Worm (Caenorhabditis elegans): ENCODE results near the gene F09E5.7.

F09E5.7 gene

DNA sequence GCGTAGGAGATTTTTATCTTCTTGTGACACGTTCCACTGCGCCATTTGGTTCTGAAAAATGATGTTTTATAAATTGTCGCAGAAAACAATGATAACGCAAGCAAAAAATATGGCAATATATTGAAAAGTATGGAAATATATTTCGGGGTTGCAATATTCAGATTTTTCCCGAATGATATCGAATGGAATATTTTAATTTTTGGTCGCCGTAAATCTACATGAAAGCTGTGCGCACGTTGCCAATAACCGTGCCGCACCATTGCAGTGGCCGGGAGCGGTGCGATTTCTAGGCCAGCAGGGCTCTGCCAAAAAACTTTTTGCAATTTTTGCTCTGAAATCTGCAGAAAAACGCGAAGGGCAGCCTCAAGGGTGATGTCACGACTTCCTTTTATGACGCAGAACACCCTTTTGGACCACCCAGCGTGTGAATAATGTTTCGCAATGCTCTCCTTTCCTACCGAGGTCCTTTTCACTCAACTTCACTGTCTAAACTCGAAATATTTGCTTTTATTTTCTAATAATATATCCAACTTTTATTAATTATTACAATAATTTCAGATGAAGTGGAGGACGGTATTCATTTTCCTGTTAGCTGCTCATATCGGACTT, 6.3 kb downstream of the F09E5.7 start, which contains the start of the genes F09E5.11 and bmy-1 (continued):
- peak; percentile 95 for TF ChIP-seq ceh-2 (tag; optimal IDR thresholded peaks at IDR 0.05)
- TF ChIP-seq ceh-9 (tag; optimal IDR thresholded peaks at IDR 0.05) = no peak
- peak; percentile 97 for TF ChIP-seq ceh-31 (tag; optimal IDR thresholded peaks at IDR 0.05)
- TF ChIP-seq hlh-8 (tag; optimal IDR thresholded peaks at IDR 0.05) = peak; percentile 63
- no peak for TF ChIP-seq T23F11.4 (GFP tag; optimal IDR thresholded peaks at IDR 0.05)
- no peak for TF ChIP-seq lin-11 (tag; optimal IDR thresholded peaks at IDR 0.05)
- TF ChIP-seq ceh-14 (tag; optimal IDR thresholded peaks at IDR 0.05) = peak; percentile 52
- TF ChIP-seq eyg-1 (tag; optimal IDR thresholded peaks at IDR 0.05) = no peak
- peak; percentile 53 for TF ChIP-seq hlh-6 (tag; optimal IDR thresholded peaks at IDR 0.05)
- peak; percentile 61 for TF ChIP-seq hlh-13 (GFP tag; optimal IDR thresholded peaks at IDR 0.05)
- peak; percentile 64 for TF ChIP-seq madf-2 (tag; optimal IDR thresholded peaks at IDR 0.05)
- peak; percentile 98 for TF ChIP-seq elt-2 (tag; optimal IDR thresholded peaks at IDR 0.05)
- TF ChIP-seq dmd-4 (tag; optimal IDR thresholded peaks at IDR 0.05; ENCODE audit: borderline replicate concordance) = peak; percentile 49
- TF ChIP-seq tbx-7 (tag; optimal IDR thresholded peaks at IDR 0.05) = peak; percentile 87
- peak; percentile 67 for TF ChIP-seq fkh-6 (tag; optimal IDR thresholded peaks at IDR 0.05)
- no peak for TF ChIP-seq pha-2 (tag; optimal IDR thresholded peaks at IDR 0.05)
- TF ChIP-seq nfya-1 (tag; optimal IDR thresholded peaks at IDR 0.05) = peak; percentile 53
- TF ChIP-seq syd-9 (tag; optimal IDR thresholded peaks at IDR 0.05) = peak; percentile 20
- no peak for TF ChIP-seq ceh-6 (GFP tag; optimal IDR thresholded peaks at IDR 0.05)
- no peak for TF ChIP-seq unc-55 (GFP tag; optimal IDR thresholded peaks at IDR 0.05)
- TF ChIP-seq odd-2 (tag; optimal IDR thresholded peaks at IDR 0.05) = no peak
- TF ChIP-seq ceh-18 (tag; optimal IDR thresholded peaks at IDR 0.05) = peak; percentile 55
- no peak for TF ChIP-seq elt-4 (tag; optimal IDR thresholded peaks at IDR 0.05)
- TF ChIP-seq npax-4 (tag; optimal IDR thresholded peaks at IDR 0.05) = no peak
- TF ChIP-seq F13H6.1 (tag; optimal IDR thresholded peaks at IDR 0.05) = peak; percentile 27
- TF ChIP-seq unc-3 (GFP tag; conservative IDR thresholded peaks at IDR 0.05) = no peak
- peak; percentile 28 for TF ChIP-seq unc-3 (tag; optimal IDR thresholded peaks at IDR 0.05)
- TF ChIP-seq sox-2 (GFP tag; IDR thresholded peaks at IDR 0.05) = no peak

DNA sequence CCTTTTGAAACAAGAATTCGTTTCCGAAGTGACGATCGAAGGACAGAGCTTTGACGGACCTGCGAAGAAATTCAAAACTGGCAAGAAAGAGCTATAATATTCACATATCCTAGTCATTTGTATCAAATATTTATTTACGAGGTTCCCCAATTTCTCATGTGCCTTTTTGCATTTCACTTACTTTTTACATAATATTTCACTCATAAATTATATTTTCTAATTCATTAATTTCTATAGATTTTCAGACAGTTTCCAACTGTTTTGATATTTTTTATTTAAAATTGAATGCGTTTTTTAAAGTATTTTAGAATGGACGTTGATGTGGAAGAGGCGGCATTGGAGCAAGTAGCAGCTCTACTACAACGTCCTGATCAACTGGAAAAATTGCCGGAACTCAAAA, 7.4 kb downstream of the F09E5.7 start, which contains the start of gene sec-6:
sec-6 (plus strand) TSS at position 301 of the 400 bp plus-strand sequence.
- no peak for TF ChIP-seq ama-1 (optimal IDR thresholded peaks at IDR 0.05)
- TF ChIP-seq hlh-8 (tag; optimal IDR thresholded peaks at IDR 0.05) = no peak
- TF ChIP-seq che-1 (tag; optimal IDR thresholded peaks at IDR 0.05) = no peak
- no peak for TF ChIP-seq dve-1 (tag; optimal IDR thresholded peaks at IDR 0.05)
- TF ChIP-seq mec-3 (tag; optimal IDR thresholded peaks at IDR 0.05; ENCODE audit: borderline replicate concordance) = no peak

DNA sequence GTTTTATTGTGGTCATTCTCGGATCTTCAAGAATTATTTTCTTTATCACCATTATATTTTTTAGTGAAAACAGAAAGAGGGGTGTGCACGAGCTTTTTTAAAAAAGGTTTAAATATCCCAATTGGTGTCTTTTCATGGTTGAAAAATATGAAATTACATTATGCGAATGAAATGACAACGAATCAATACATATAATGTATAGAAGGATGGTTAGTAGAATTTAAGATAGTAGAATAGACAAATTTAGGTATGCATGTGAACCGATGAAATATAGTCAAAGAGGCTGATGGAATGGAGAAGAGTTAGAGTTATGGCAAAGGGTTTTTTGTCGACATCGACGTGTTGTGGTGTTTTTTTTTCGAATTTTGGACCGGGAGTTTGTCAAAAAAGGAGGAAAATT, 12.6 kb downstream of the F09E5.7 start:
- TF ChIP-seq ceh-34 (tag; optimal IDR thresholded peaks at IDR 0.05) (no peak), mec-3 (tag; optimal IDR thresholded peaks at IDR 0.05; ENCODE audit: borderline replicate concordance) (no peak), ceh-24 (tag; optimal IDR thresholded peaks at IDR 0.05) (no peak), unc-3 (GFP tag; conservative IDR thresholded peaks at IDR 0.05) (no peak), unc-3 (tag; optimal IDR thresholded peaks at IDR 0.05) (no peak), ceh-45 (GFP tag; IDR thresholded peaks at IDR 0.05) (no peak)

DNA sequence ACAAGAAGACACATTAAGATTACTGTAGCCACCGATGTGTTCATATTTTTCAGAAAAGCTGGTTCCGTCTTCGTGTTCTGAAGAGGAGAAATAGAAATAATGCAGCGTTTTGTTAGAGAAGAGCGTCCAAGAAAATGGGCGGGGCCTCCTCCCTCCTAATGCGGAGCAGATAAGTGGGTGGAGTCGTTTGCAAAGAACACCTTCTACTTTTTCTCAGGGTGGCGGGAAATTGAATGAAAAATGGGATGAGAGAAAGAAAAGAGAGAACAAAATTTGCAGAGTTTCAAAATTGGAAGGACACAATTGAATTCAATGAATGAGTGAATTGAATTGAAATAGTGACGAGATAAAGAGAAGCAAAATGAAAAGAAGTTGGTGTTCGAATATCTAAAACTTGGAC, 13.7 kb downstream of the F09E5.7 start, which contains the start of gene F09E5.16:
F09E5.16 (minus strand) TSS at position 101 of the 400 bp plus-strand sequence.
- TF ChIP-seq nhr-232 (tag; optimal IDR thresholded peaks at IDR 0.05) (no peak), hlh-8 (tag; optimal IDR thresholded peaks at IDR 0.05) (no peak), dve-1 (tag; optimal IDR thresholded peaks at IDR 0.05) (no peak), npax-4 (tag; optimal IDR thresholded peaks at IDR 0.05) (no peak), ahr-1 (tag; optimal IDR thresholded peaks at IDR 0.05) (no peak), ama-1 (optimal IDR thresholded peaks at IDR 0.05) (no peak), C08G9.2 (tag; optimal IDR thresholded peaks at IDR 0.05) (no peak), T23F11.4 (GFP tag; optimal IDR thresholded peaks at IDR 0.05) (no peak), ztf-16 (tag; optimal IDR thresholded peaks at IDR 0.05) (no peak), F13H6.1 (tag; optimal IDR thresholded peaks at IDR 0.05) (no peak)
